Fruit fly (Drosophila melanogaster) whole organism, prepupa: ENCODE measurements around the gene CG31787.

Experiments used
- CG10631 ChIP-seq: fragments of 200-800 bp; sonication (Bioruptor generic); optimal IDR thresholded peaks from 2 replicates; lab custom pipeline; 2016; ENCODE audit warnings: missing biosample characterization, missing genetic modification characterization
- CG10669 ChIP-seq: fragments of 200-800 bp; sonication (Bioruptor generic); optimal IDR thresholded peaks from 3 replicates; lab custom pipeline; 2018; ENCODE audit warnings: missing biosample characterization, mild to moderate bottlenecking, missing genetic modification characterization, moderate library complexity
- CG11294 ChIP-seq: fragments of 200-800 bp; sonication (Bioruptor generic); IDR thresholded peaks from 2 replicates; pipeline ENCODE4 v1.3.6; 2022; ENCODE audit warnings: missing biosample characterization, missing genetic modification characterization
- CG31627 ChIP-seq: fragments of 200-800 bp; sonication (Bioruptor generic); optimal IDR thresholded peaks from 3 replicates; lab custom pipeline; 2016; ENCODE audit warnings: missing biosample characterization, missing genetic modification characterization
- CG4318 ChIP-seq: fragments of 200-800 bp; sonication (Bioruptor generic); optimal IDR thresholded peaks from 3 replicates; lab custom pipeline; 2017; ENCODE audit warnings: missing biosample characterization, mild to moderate bottlenecking, missing genetic modification characterization
- CG6276 ChIP-seq: fragments of 200-800 bp; sonication (Bioruptor generic); optimal IDR thresholded peaks from 2 replicates; lab custom pipeline; 2017; ENCODE audit warnings: missing biosample characterization, mild to moderate bottlenecking, missing genetic modification characterization
- CG6854 ChIP-seq: fragments of 200-800 bp; sonication (Bioruptor generic); optimal IDR thresholded peaks from 2 replicates; lab custom pipeline; 2017; ENCODE audit warnings: missing biosample characterization, mild to moderate bottlenecking, missing genetic modification characterization
- Gug ChIP-seq: fragments of 200-800 bp; sonication (Bioruptor generic); IDR thresholded peaks from 2 replicates; pipeline ENCODE4 v1.3.6; 2022; ENCODE audit warnings: missing biosample characterization, missing genetic modification characterization
- Met ChIP-seq: fragments of 200-800 bp; sonication (Bioruptor generic); optimal IDR thresholded peaks from 3 replicates; lab custom pipeline; 2016; ENCODE audit warnings: missing biosample characterization, missing genetic modification characterization
- esn ChIP-seq: fragments of 200-800 bp; sonication (Bioruptor generic); optimal IDR thresholded peaks from 2 replicates; lab custom pipeline; 2016; ENCODE audit warnings: missing biosample characterization, mild to moderate bottlenecking, missing genetic modification characterization, moderate library complexity
- svp ChIP-seq: fragments of 200-800 bp; sonication (Bioruptor generic); peaks from one replicate; lab custom pipeline; 2016; ENCODE audit warnings: missing biosample characterization, missing genetic modification characterization

dm6 chr2L:18305057-18305829, 19.7 kb upstream of the CG31787 start:
- TF ChIP-seq CG4318 (no peak), esn (GFP tag; lab: Kevin White, UChicago) (no peak), CG6276 (GFP tag; lab: Kevin White, UChicago) (no peak), svp (GFP tag; lab: Kevin White, UChicago) (no peak), CG10669 (GFP tag; lab: Kevin White, UChicago) (no peak), CG11294 (GFP tag; lab: Robert Waterston, UW) (no peak), CG6854 (GFP tag; lab: Kevin White, UChicago) (no peak), CG31627 (GFP tag; lab: Kevin White, UChicago) (no peak), Gug (GFP tag; lab: Robert Waterston, UW) (no peak), CG10631 (GFP tag; lab: Kevin White, UChicago) (peak; percentile 41), Met (GFP tag; lab: Kevin White, UChicago) (no peak)
